Fruit fly (Drosophila melanogaster) whole organism, pupa: ENCODE measurements around the gene Or85c.

Experiments
- CG10348 ChIP-seq: fragments of 200-800 bp; sonication (Bioruptor generic); IDR thresholded peaks from 2 replicates; pipeline ENCODE4 v1.3.6; 2022; ENCODE audit warnings: missing biosample characterization, missing genetic modification characterization
- CG12605 ChIP-seq: fragments of 200-800 bp; sonication (Bioruptor generic); IDR thresholded peaks from 2 replicates; pipeline ENCODE4 v1.3.6; 2022; ENCODE audit warnings: missing biosample characterization, missing genetic modification characterization
- CG32121 ChIP-seq: fragments of 200-800 bp; sonication (Bioruptor generic); IDR thresholded peaks from 2 replicates; pipeline ENCODE4 v1.3.6; 2022; ENCODE audit warnings: missing biosample characterization, missing genetic modification characterization
- CG34367 ChIP-seq: fragments of 200-800 bp; sonication (Bioruptor generic); optimal IDR thresholded peaks from 2 replicates; lab custom pipeline; 2018; ENCODE audit warnings: missing biosample characterization, mild to moderate bottlenecking, missing genetic modification characterization
- CG4496 ChIP-seq: fragments of 200-800 bp; sonication (Bioruptor generic); IDR thresholded peaks from 3 replicates; pipeline ENCODE4 v1.3.6; 2022; ENCODE audit warnings: missing biosample characterization, missing genetic modification characterization
- CG8159 ChIP-seq: fragments of 200-800 bp; sonication (Bioruptor generic); optimal IDR thresholded peaks from 3 replicates; lab custom pipeline; 2018; ENCODE audit warnings: missing biosample characterization, mild to moderate bottlenecking, missing genetic modification characterization, moderate library complexity
- CG8301 ChIP-seq: fragments of 200-800 bp; sonication (Bioruptor generic); optimal IDR thresholded peaks from 2 replicates; lab custom pipeline; 2018; ENCODE audit warnings: missing biosample characterization, mild to moderate bottlenecking, missing genetic modification characterization
- CG9948 ChIP-seq: fragments of 200-800 bp; sonication (Bioruptor generic); optimal IDR thresholded peaks from 2 replicates; lab custom pipeline; 2018; ENCODE audit warnings: missing biosample characterization, mild to moderate bottlenecking, missing genetic modification characterization, moderate library complexity
- EcR ChIP-seq: fragments of 200-800 bp; sonication (Bioruptor generic); optimal IDR thresholded peaks from 3 replicates; lab custom pipeline; 2019; ENCODE audit warnings: missing biosample characterization, missing genetic modification characterization, mild to moderate bottlenecking, moderate library complexity, missing genetic modification reagents
- Ets98B ChIP-seq: fragments of 200-800 bp; sonication (Bioruptor generic); IDR thresholded peaks from 2 replicates; pipeline ENCODE4 v1.3.6; 2022; ENCODE audit warnings: missing biosample characterization, missing genetic modification characterization
- Pif1B ChIP-seq: fragments of 200-800 bp; sonication (Bioruptor generic); optimal IDR thresholded peaks from 3 replicates; lab custom pipeline; 2016; ENCODE audit warnings: missing biosample characterization, missing genetic modification characterization
- fd96Ca ChIP-seq: fragments of 200-800 bp; sonication (Bioruptor generic); IDR thresholded peaks from 3 replicates; pipeline ENCODE4 v1.3.6; 2022; ENCODE audit warnings: missing biosample characterization, missing genetic modification characterization
- gl ChIP-seq: fragments of 200-800 bp; sonication (Bioruptor generic); optimal IDR thresholded peaks from 2 replicates; lab custom pipeline; 2018; ENCODE audit warnings: missing biosample characterization, mild to moderate bottlenecking, missing genetic modification characterization

DNA sequence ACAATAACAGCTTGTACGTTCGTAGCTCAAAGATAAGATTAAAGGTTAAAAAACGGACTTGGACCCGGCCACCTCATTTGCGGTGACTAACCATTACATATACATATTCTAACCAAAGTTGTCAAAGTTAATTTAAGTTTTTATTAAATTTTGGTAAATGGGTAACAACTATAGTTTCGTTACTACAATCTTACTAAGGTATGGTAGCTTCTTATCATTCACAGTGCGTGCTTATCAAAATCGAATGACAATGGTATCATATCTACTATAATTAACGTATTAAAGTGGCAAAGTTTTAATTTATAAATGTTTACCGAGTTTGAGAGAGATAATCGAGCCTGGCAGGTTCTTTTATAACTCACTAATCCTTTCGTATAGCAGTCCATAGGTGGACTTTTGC lies 6.3 kb upstream of the Or85c start:
- no peak for TF ChIP-seq CG8301 (tag; lab: Kevin White, UChicago)
- TF ChIP-seq EcR (GFP tag; lab: Kevin White, UChicago), result no peak
- TF ChIP-seq CG8159 (tag; lab: Kevin White, UChicago), result no peak
- no peak for TF ChIP-seq CG9948
- TF ChIP-seq Ets98B, result no peak
- no peak for TF ChIP-seq gl (tag; lab: Kevin White, UChicago)
- TF ChIP-seq CG32121 (GFP tag; lab: Robert Waterston, UW), result no peak
- no peak for TF ChIP-seq CG4496
- TF ChIP-seq fd96Ca (GFP tag; lab: Robert Waterston, UW), result no peak
- no peak for TF ChIP-seq Pif1B (GFP tag; lab: Kevin White, UChicago)
- no peak for TF ChIP-seq CG34367 (tag; lab: Kevin White, UChicago)
- TF ChIP-seq CG10348 (GFP tag; lab: Robert Waterston, UW), result no peak
- no peak for TF ChIP-seq CG12605 (GFP tag; lab: Robert Waterston, UW)
